Fruit fly (Drosophila melanogaster) whole organism, embryonic: ENCODE data around the gene CG34276.

Experiments
- Aef1 ChIP-seq: fragments of 200-800 bp; sonication (Bioruptor generic); IDR thresholded peaks from 3 replicates; pipeline ENCODE4 v1.3.6; 2022; ENCODE audit warnings: missing biosample characterization, missing genetic modification characterization
- Bdp1 ChIP-seq: fragments of 200-800 bp; sonication (Bioruptor generic); optimal IDR thresholded peaks from 3 replicates; lab custom pipeline; 2016; ENCODE audit warnings: missing biosample characterization, missing genetic modification characterization
- CG10209 ChIP-seq: fragments of 200-800 bp; sonication (Bioruptor generic); optimal IDR thresholded peaks from 3 replicates; lab custom pipeline; 2017; ENCODE audit warnings: missing biosample characterization, mild to moderate bottlenecking, missing genetic modification characterization, missing genetic modification reagents
- CG10959 ChIP-seq: fragments of 200-800 bp; sonication (Bioruptor generic); IDR thresholded peaks from 2 replicates; pipeline ENCODE4 v1.3.6; 2022; ENCODE audit warnings: missing biosample characterization, missing genetic modification characterization
- CG13287 ChIP-seq: fragments of 200-800 bp; sonication (Bioruptor generic); IDR thresholded peaks from 2 replicates; pipeline ENCODE4 v1.3.6; 2022; ENCODE audit warnings: missing biosample characterization, missing genetic modification characterization; ENCODE audit not compliant: partially characterized antibody
- CG13296 ChIP-seq: fragments of 200-800 bp; sonication (Bioruptor generic); optimal IDR thresholded peaks from 3 replicates; lab custom pipeline; 2018; ENCODE audit warnings: missing biosample characterization, mild to moderate bottlenecking, missing genetic modification characterization
- CG43689 ChIP-seq: fragments of 200-800 bp; sonication (Bioruptor generic); IDR thresholded peaks from 2 replicates; pipeline ENCODE4 v1.3.6; 2022; ENCODE audit warnings: missing biosample characterization, missing genetic modification characterization
- CG6791 ChIP-seq: fragments of 200-800 bp; sonication (Bioruptor generic); IDR thresholded peaks from 3 replicates; pipeline ENCODE4 v1.3.6; 2022; ENCODE audit warnings: missing biosample characterization, missing genetic modification characterization; ENCODE audit not compliant: partially characterized antibody
- D19A ChIP-seq: fragments of 200-800 bp; optimal IDR thresholded peaks from 3 replicates; lab custom pipeline; 2019; ENCODE audit warnings: missing biosample characterization, mild to moderate bottlenecking, missing genetic modification characterization, moderate library complexity
- Drgx ChIP-seq: fragments of 200-800 bp; sonication (Bioruptor generic); IDR thresholded peaks from 2 replicates; pipeline ENCODE4 v1.3.6; 2022; ENCODE audit warnings: missing biosample characterization, missing genetic modification characterization
- Ets65A ChIP-seq: fragments of 200-800 bp; sonication (Bioruptor generic); peaks from one replicate; lab custom pipeline; 2016; ENCODE audit warnings: missing biosample characterization, missing genetic modification characterization
- H2.0 ChIP-seq: fragments of 200-800 bp; sonication (Bioruptor generic); IDR thresholded peaks from 2 replicates; pipeline ENCODE4 v1.3.6; 2022; ENCODE audit warnings: missing biosample characterization, missing genetic modification characterization
- Med ChIP-seq: fragments of 200-800 bp; sonication (Bioruptor generic); peaks from one replicate; lab custom pipeline; 2016; ENCODE audit warnings: missing biosample characterization, missing genetic modification characterization, mild to moderate bottlenecking, inconsistent platforms, moderate library complexity
- Myb ChIP-seq: fragments of 200-800 bp; sonication (Bioruptor generic); optimal IDR thresholded peaks from 2 replicates; lab custom pipeline; 2016; ENCODE audit warnings: missing biosample characterization, missing genetic modification characterization
- PHDP ChIP-seq: fragments of 200-800 bp; sonication (Bioruptor generic); optimal IDR thresholded peaks from 3 replicates; lab custom pipeline; 2018; ENCODE audit warnings: missing biosample characterization, mild to moderate bottlenecking, missing genetic modification characterization, moderate library complexity
- Sox100B ChIP-seq: fragments of 200-800 bp; sonication (Bioruptor generic); optimal IDR thresholded peaks from 3 replicates; lab custom pipeline; 2018; ENCODE audit warnings: missing biosample characterization, mild to moderate bottlenecking, missing genetic modification characterization
- Sry-δ ChIP-seq: fragments of 200-800 bp; sonication (Bioruptor generic); optimal IDR thresholded peaks from 2 replicates; lab custom pipeline; 2016; ENCODE audit warnings: missing biosample characterization, missing genetic modification characterization
- TFAM ChIP-seq: fragments of 200-800 bp; sonication (Bioruptor generic); optimal IDR thresholded peaks from 2 replicates; lab custom pipeline; 2017; ENCODE audit warnings: missing biosample characterization, missing genetic modification characterization, inconsistent platforms
- amos ChIP-seq: fragments of 200-800 bp; sonication (Bioruptor generic); IDR thresholded peaks from 2 replicates; pipeline ENCODE4 v1.3.6; 2022; ENCODE audit warnings: missing biosample characterization, missing genetic modification characterization; ENCODE audit not compliant: partially characterized antibody
- cas ChIP-seq: fragments of 200-800 bp; sonication (Bioruptor generic); IDR thresholded peaks from 2 replicates; pipeline ENCODE4 v1.3.6; 2022; ENCODE audit warnings: missing biosample characterization, missing genetic modification characterization
- cg ChIP-seq: fragments of 200-800 bp; sonication (Bioruptor generic); optimal IDR thresholded peaks from 3 replicates; lab custom pipeline; 2019; ENCODE audit warnings: missing biosample characterization, mild to moderate bottlenecking, missing genetic modification characterization, moderate library complexity
- crol ChIP-seq: fragments of 200-800 bp; sonication (Bioruptor generic); IDR thresholded peaks from 2 replicates; pipeline ENCODE4 v1.3.6; 2022; ENCODE audit warnings: missing biosample characterization, missing genetic modification characterization
- disco-r ChIP-seq: fragments of 200-800 bp; sonication (Bioruptor generic); optimal IDR thresholded peaks from 2 replicates; lab custom pipeline; 2016; ENCODE audit warnings: missing biosample characterization, missing genetic modification characterization
- gcm ChIP-seq: fragments of 200-800 bp; sonication (Bioruptor generic); optimal IDR thresholded peaks from 2 replicates; lab custom pipeline; 2019; ENCODE audit warnings: missing biosample characterization, mild to moderate bottlenecking, missing genetic modification characterization, moderate library complexity
- jing ChIP-seq: fragments of 200-800 bp; sonication (Bioruptor generic); optimal IDR thresholded peaks from 2 replicates; lab custom pipeline; 2018; ENCODE audit warnings: missing biosample characterization, mild to moderate bottlenecking, missing genetic modification characterization
- kni ChIP-seq: fragments of 200-800 bp; sonication (Bioruptor generic); optimal IDR thresholded peaks from 3 replicates; lab custom pipeline; 2017; ENCODE audit warnings: mild to moderate bottlenecking, missing biosample characterization, missing genetic modification reagents, missing genetic modification characterization
- org-1 ChIP-seq: fragments of 200-800 bp; sonication (Bioruptor generic); optimal IDR thresholded peaks from 2 replicates; lab custom pipeline; 2017; ENCODE audit warnings: missing biosample characterization, missing genetic modification characterization
- otp ChIP-seq: fragments of 200-800 bp; sonication (Bioruptor generic); IDR thresholded peaks from 3 replicates; pipeline ENCODE4, ENCODE4 v1.3.6; 2022; ENCODE audit warnings: missing biosample characterization, missing genetic modification characterization
- p53 ChIP-seq: fragments of 200-800 bp; sonication (Bioruptor generic); optimal IDR thresholded peaks from 2 replicates; lab custom pipeline; 2016; ENCODE audit warnings: missing biosample characterization, missing genetic modification characterization
- pum ChIP-seq: fragments of 200-800 bp; sonication (Bioruptor generic); optimal IDR thresholded peaks from 2 replicates; lab custom pipeline; 2016; ENCODE audit warnings: missing biosample characterization, missing genetic modification characterization
- ro ChIP-seq: fragments of 200-800 bp; sonication (Bioruptor generic); IDR thresholded peaks from 2 replicates; pipeline ENCODE4 v1.3.6; 2022; ENCODE audit warnings: missing biosample characterization, missing genetic modification characterization
- sd ChIP-seq: fragments of 200-800 bp; sonication (Bioruptor generic); optimal IDR thresholded peaks from 3 replicates; lab custom pipeline; 2018; ENCODE audit warnings: missing biosample characterization, mild to moderate bottlenecking, missing genetic modification characterization, moderate library complexity
- sens ChIP-seq: fragments of 200-800 bp; sonication (Bioruptor generic); peaks from one replicate; lab custom pipeline; 2016; ENCODE audit warnings: missing biosample characterization, missing genetic modification characterization
- twi ChIP-seq: fragments of 200-800 bp; optimal IDR thresholded peaks from 2 replicates; lab custom pipeline; 2019; ENCODE audit warnings: missing biosample characterization, mild to moderate bottlenecking, missing genetic modification characterization, moderate library complexity
- zen ChIP-seq: fragments of 200-800 bp; sonication (Bioruptor generic); optimal IDR thresholded peaks from 3 replicates; lab custom pipeline; 2018; ENCODE audit warnings: missing biosample characterization, mild to moderate bottlenecking, missing genetic modification characterization, moderate library complexity
- zf30C ChIP-seq: fragments of 200-800 bp; sonication (Bioruptor generic); optimal IDR thresholded peaks from 3 replicates; lab custom pipeline; 2018; ENCODE audit warnings: missing biosample characterization, mild to moderate bottlenecking, missing genetic modification characterization

Gene CG34276

DNA sequence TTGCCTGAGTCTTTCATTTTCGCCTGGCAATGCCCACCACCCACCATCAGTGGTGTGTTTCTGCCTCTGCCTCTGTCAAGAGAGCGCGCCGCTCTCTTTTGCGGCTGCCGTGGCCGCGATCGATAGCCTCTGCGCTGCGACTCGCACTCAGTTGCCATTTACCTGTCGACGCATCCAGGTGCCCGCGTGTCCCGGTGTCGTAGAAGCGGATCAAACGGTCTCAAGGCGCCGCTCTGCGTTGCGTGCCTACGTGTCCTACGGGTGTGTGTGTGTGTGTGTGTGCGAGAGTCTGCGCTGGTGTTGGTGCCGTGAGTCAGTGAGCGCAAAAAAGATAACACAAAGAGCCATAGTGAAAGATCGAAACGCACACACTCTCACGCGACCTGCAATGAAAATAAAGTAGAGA lies 4.7 kb upstream of the CG34276 start, which contains the start of gene Fbxl7 (continued):
- TF ChIP-seq Sox100B (GFP tag; lab: Kevin White, UChicago) (no peak), CG13287 (peak; percentile 11; the same call in 1 of the 2 replicates), cas (GFP tag; lab: Robert Waterston, UW) (no peak), CG6791 (GFP tag; lab: Robert Waterston, UW) (peak; percentile 62; the same call in 1 of the 3 replicates), Ets65A (GFP tag; lab: Kevin White, UChicago) (no peak), CG10209 (GFP tag; lab: Kevin White, UChicago) (no peak), TFAM (GFP tag; lab: Kevin White, UChicago) (no peak), zf30C (GFP tag; lab: Kevin White, UChicago) (no peak), PHDP (tag; lab: Kevin White, UChicago) (no peak), p53 (GFP tag; lab: Kevin White, UChicago) (no peak), Bdp1 (GFP tag; lab: Kevin White, UChicago) (no peak), org-1 (GFP tag; lab: Kevin White, UChicago) (no peak), H2.0 (GFP tag; lab: Robert Waterston, UW) (0 out of 2 replicates have a peak, but pooled peaks have one; percentile 7), Sry-δ (GFP tag; lab: Kevin White, UChicago) (no peak), Aef1 (GFP tag; lab: Robert Waterston, UW) (no peak), Med (GFP tag; lab: Kevin White, UChicago) (peak; percentile 77), CG13296 (GFP tag; lab: Kevin White, UChicago) (no peak), CG43689 (GFP tag; lab: Robert Waterston, UW) (no peak), disco-r (GFP tag; lab: Kevin White, UChicago) (no peak), Myb (GFP tag; lab: Kevin White, UChicago) (no peak)

dm6 chr3R:15921747-15922146 lies 3.7 kb upstream of the CG34276 start:
- peak; percentile 71 for TF ChIP-seq zen (tag; lab: Kevin White, UChicago)
- no peak for TF ChIP-seq otp (GFP tag; lab: Robert Waterston, UW)
- peak; percentile 98 for TF ChIP-seq twi

DNA sequence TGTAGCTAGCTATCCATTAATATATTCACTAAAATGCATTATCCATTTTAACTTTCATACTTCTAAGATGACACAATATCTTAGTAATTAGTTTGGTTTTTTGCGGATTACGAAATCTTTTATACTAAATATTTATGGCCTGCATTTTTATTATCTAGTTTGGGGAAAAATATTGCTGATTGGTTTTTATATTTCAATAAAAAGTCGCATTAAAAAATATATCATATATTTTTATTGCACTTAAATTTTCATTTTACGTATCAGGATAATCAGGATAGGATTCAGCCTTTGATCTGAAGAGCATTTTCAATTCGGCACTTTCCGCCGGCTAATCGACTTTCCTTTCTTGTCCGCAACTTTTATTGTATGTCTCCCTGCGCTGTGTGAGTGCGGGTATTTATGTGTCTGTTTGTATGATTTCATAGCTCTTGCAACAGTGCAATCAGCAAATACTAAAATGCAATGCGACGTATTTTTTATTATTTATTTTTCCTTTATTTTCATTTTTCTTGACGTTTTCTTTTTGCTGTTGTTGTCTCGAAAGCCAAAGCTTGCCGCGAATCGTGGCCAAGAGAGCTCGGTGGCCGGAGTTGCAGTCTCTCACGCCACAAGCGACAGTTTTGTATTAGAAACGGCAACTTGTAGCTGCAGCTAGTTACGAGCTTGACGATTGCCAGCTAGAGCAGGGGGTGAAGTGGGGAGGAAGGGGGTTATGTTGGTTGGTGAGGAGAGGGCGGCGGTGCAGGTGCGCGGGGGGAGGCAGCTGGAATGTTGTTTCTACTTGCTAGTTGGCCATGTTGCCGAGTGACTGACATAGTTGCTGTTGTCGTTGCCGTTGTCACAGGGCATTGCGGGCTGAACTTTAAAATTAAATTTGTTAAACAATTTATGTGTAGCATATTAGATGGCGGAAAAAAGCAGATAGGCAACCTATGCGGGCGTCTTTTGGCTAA lies 2.5 kb upstream of the CG34276 start:
- TF ChIP-seq D19A (tag; lab: Kevin White, UChicago) (peak; percentile 36), sens (GFP tag; lab: Kevin White, UChicago) (peak; percentile 19), cg (GFP tag; lab: Kevin White, UChicago) (no peak), crol (GFP tag; lab: Robert Waterston, UW) (peak; percentile 89), Drgx (GFP tag; lab: Robert Waterston, UW) (peak; percentile 36), pum (no peak), sd (tag; lab: Kevin White, UChicago) (peak; percentile 86), jing (GFP tag; lab: Kevin White, UChicago) (no peak), gcm (peak; percentile 58), ro (no peak), kni (GFP tag; lab: Kevin White, UChicago) (peak; percentile 30), CG10959 (GFP tag; lab: Robert Waterston, UW) (no peak), amos (GFP tag; lab: Robert Waterston, UW) (no peak)
